Fruit fly (Drosophila melanogaster) whole organism, pupa: ENCODE measurements around the gene CG9331.

ENCODE experiments used
- CG12605 ChIP-seq: fragments of 200-800 bp; sonication (Bioruptor generic); IDR thresholded peaks from 2 replicates; pipeline ENCODE4 v1.3.6; 2022; ENCODE audit warnings: missing biosample characterization, missing genetic modification characterization
- CG14655 ChIP-seq: fragments of 200-800 bp; sonication (Bioruptor generic); optimal IDR thresholded peaks from 3 replicates; lab custom pipeline; 2017; ENCODE audit warnings: mild to moderate bottlenecking, missing biosample characterization, missing genetic modification reagents, missing genetic modification characterization
- CG8159 ChIP-seq: fragments of 200-800 bp; sonication (Bioruptor generic); optimal IDR thresholded peaks from 3 replicates; lab custom pipeline; 2018; ENCODE audit warnings: missing biosample characterization, mild to moderate bottlenecking, missing genetic modification characterization, moderate library complexity
- fd96Ca ChIP-seq: fragments of 200-800 bp; sonication (Bioruptor generic); IDR thresholded peaks from 3 replicates; pipeline ENCODE4 v1.3.6; 2022; ENCODE audit warnings: missing biosample characterization, missing genetic modification characterization

DNA sequence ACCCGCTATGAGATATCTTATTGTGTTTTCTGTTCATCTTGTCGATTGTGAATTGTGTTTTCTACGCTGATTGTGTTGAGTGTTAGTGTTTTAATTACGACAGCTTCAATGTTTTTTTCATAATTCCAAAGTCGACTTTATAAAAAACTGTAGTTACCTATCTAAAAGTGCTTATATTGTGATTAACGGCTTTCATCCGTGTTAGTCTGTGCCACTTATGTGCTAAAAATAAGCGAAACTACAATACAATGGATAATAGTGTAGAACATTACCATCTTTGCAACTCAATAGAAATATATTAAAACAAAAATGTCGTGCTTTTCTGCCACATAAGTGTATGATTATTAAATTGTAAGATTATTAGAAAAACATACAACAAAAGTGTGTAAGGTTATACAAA, 6.5 kb upstream of the CG9331 start, which contains the start of gene CG33322:
- TF ChIP-seq CG8159 (tag; lab: Kevin White, UChicago) = no peak
- no peak for TF ChIP-seq CG12605 (GFP tag; lab: Robert Waterston, UW)
- TF ChIP-seq CG14655 (GFP tag; lab: Kevin White, UChicago) = no peak
- no peak for TF ChIP-seq fd96Ca
